Fruit fly (Drosophila melanogaster) whole organism, prepupa: Measurements from ENCODE around the gene Nelf-E.

ENCODE experiments used
- CG6163 ChIP-seq: fragments of 200-800 bp; sonication (Bioruptor generic); IDR thresholded peaks from 3 replicates; pipeline ENCODE4 v1.3.6; 2022; ENCODE audit warnings: missing biosample characterization, missing genetic modification characterization
- Eip78C ChIP-seq: fragments of 200-800 bp; sonication (Bioruptor generic); peaks from one replicate; lab custom pipeline; 2016; ENCODE audit warnings: missing biosample characterization, missing genetic modification characterization
- Ets21C ChIP-seq: fragments of 200-800 bp; sonication (Bioruptor generic); optimal IDR thresholded peaks from 3 replicates; lab custom pipeline; 2016; ENCODE audit warnings: missing biosample characterization, missing genetic modification characterization
- Ets96B ChIP-seq: fragments of 200-800 bp; optimal IDR thresholded peaks from 2 replicates; lab custom pipeline; 2019; ENCODE audit warnings: missing biosample characterization, mild to moderate bottlenecking, missing genetic modification characterization, moderate library complexity
- Sox15 ChIP-seq: fragments of 200-800 bp; sonication (Bioruptor generic); optimal IDR thresholded peaks from 3 replicates; lab custom pipeline; 2016; ENCODE audit warnings: missing biosample characterization, missing genetic modification characterization
- dac ChIP-seq: fragments of 200-800 bp; sonication (Bioruptor generic); optimal IDR thresholded peaks from 2 replicates; lab custom pipeline; 2017; ENCODE audit warnings: missing biosample characterization, mild to moderate bottlenecking, missing genetic modification characterization
- lz ChIP-seq: fragments of 200-800 bp; sonication (Bioruptor generic); optimal IDR thresholded peaks from 3 replicates; lab custom pipeline; 2016; ENCODE audit warnings: missing biosample characterization, missing genetic modification characterization
- svp ChIP-seq: fragments of 200-800 bp; sonication (Bioruptor generic); peaks from one replicate; lab custom pipeline; 2016; ENCODE audit warnings: missing biosample characterization, missing genetic modification characterization

DNA sequence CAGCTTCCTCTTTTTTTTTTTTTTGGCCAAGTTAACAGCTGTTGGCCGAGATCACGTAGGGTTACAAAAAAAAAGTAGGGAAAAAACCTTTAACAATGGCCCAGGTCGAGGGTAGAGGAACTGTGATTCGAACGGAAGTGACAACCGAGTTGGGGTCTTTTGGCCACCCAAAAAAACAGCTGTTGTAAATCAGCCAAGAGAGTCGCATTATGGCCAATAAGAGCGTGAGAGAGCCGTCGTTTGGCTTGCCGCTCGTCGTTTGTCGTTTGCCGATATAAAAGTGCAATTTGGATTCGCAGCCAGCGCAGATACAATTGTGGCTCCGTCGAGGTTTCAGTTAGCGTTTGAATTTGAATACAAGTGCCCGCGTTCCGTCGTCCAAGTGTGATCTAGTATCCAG is 39.5 kb upstream of the Nelf-E start, which contains the start of gene Cpr66D:
- no peak for TF ChIP-seq lz
- no peak for TF ChIP-seq Eip78C (GFP tag; lab: Kevin White, UChicago)
- TF ChIP-seq Ets21C = no peak
- no peak for TF ChIP-seq CG6163 (GFP tag; lab: Robert Waterston, UW)
- TF ChIP-seq dac (GFP tag; lab: Kevin White, UChicago) = no peak
- TF ChIP-seq Ets96B = no peak
- TF ChIP-seq Sox15 (GFP tag; lab: Kevin White, UChicago) = no peak
- no peak for TF ChIP-seq svp (GFP tag; lab: Kevin White, UChicago)
